Worm (Caenorhabditis elegans) whole organism, late embryonic: ENCODE data around the gene lir-2.

Source experiments
- ceh-18 ChIP-seq: sonication (generic microtip); optimal IDR thresholded peaks from 2 replicates; lab custom pipeline; 2016; ENCODE audit warnings: missing genetic modification characterization, missing compliant biosample characterization
- pat-9 ChIP-seq: fragments of 200-800 bp; sonication (Bioruptor generic); optimal IDR thresholded peaks from 2 replicates; lab custom pipeline; 2018; ENCODE audit warnings: mild to moderate bottlenecking, missing genetic modification characterization, moderate library complexity, missing compliant biosample characterization
- pqm-1 ChIP-seq: sonication (generic microtip); optimal IDR thresholded peaks from 2 replicates; lab custom pipeline; 2016; ENCODE audit warnings: missing genetic modification characterization, missing compliant biosample characterization

ce11 chrII:7707383-7707782 is 40.3 kb downstream of the lir-2 start, which contains the start of gene luc-7L:
- no peak for TF ChIP-seq pat-9 (tag; lab: Kevin White, UChicago)
- no peak for TF ChIP-seq ceh-18
- no peak for TF ChIP-seq pqm-1 (tag; lab: Kevin White, UChicago)
